Worm (Caenorhabditis elegans): Measurements from ENCODE around the gene B0238.12.

DNA sequence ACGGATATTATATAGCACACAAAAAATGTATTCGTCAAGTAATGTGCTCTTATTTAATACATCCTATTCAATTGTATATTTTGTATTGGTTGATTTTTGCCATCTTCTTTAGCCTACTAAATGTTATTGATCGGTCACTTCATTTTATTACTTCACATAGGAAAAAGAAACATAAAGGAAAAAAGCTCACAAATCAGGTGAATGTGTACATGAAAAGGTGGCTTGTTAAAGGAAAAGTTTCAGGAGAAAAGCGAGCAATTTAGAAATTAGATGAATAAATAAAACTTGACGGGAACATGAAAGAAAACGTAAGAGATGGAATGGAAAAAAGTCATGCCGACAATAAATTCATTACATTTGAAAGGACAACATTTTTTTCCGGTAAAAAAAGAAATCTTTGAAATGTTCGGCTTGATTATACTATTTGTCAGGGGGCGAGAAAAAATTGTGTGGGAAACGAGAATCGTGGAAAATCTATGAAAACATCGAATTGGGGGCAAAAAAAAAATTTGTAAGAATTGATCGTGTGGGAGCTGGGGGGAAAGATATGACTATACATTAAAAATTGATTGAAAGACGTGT is 9.9 kb downstream of the B0238.12 start:
- no peak for TF ChIP-seq mdl-1 (tag; optimal IDR thresholded peaks at IDR 0.05)
- TF ChIP-seq elt-1 (tag; optimal IDR thresholded peaks at IDR 0.05), result no peak
- no peak for TF ChIP-seq lin-15B (tag; optimal IDR thresholded peaks at IDR 0.05)
- no peak for TF ChIP-seq nfya-1 (tag; optimal IDR thresholded peaks at IDR 0.05; ENCODE audit: insufficient read depth)
- no peak for TF ChIP-seq ztf-11 (tag; optimal IDR thresholded peaks at IDR 0.05)
- no peak for TF ChIP-seq egl-5 (tag; optimal IDR thresholded peaks at IDR 0.05)
